Fruit fly (Drosophila melanogaster): Measurements from ENCODE around the gene CG12684.

The CG12684 gene

DNA sequence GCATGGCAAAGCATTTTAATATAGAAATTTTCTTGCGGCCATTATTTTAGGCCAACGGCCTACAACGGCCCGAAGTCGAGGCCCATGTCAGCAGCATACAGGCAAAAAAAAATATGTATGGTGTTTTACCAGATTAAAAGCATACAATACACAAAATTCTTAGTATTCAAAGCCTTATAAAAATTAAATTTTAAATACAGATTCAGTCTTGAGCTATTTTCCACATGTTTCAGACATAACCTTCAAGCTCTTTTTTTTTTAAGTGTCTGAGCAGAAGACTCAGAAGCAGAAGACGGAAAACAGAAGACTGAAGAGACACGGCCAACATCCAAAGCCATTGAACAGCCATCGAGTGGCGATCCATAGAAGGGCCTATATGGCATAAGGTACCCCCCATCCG is 10.0 kb upstream of the CG12684 start (continued):
- TF ChIP-seq B-H2 (GFP tag; optimal IDR thresholded peaks at IDR 0.05), result no peak
- peak; percentile 43 for TF ChIP-seq CG9727 (GFP tag; optimal IDR thresholded peaks at IDR 0.05)
- TF ChIP-seq Nf-YB (GFP tag; optimal IDR thresholded peaks at IDR 0.05), result peak; percentile 52
- TF ChIP-seq CG4404 (GFP tag; IDR thresholded peaks at IDR 0.05), result no peak
- TF ChIP-seq gem (tag; optimal IDR thresholded peaks at IDR 0.05), result peak; percentile 70
- peak; percentile 58 for TF ChIP-seq fd96Cb (tag; optimal IDR thresholded peaks at IDR 0.05)
- TF ChIP-seq Mad (GFP tag; optimal IDR thresholded peaks at IDR 0.05), result peak; percentile 6
- no peak for TF ChIP-seq CG10321 (GFP tag; IDR thresholded peaks at IDR 0.05)
- TF ChIP-seq CG7745 (tag; optimal IDR thresholded peaks at IDR 0.05), result no peak
- TF ChIP-seq Sox100B (GFP tag; optimal IDR thresholded peaks at IDR 0.05), result peak; percentile 33
- peak; percentile 59 for TF ChIP-seq phol (tag; optimal IDR thresholded peaks at IDR 0.05)
- peak; percentile 22 for TF ChIP-seq grau (tag; optimal IDR thresholded peaks at IDR 0.05)
- TF ChIP-seq CG16863 (GFP tag; optimal IDR thresholded peaks at IDR 0.05), result peak; percentile 30
- peak; percentile 1 for TF ChIP-seq CG18619 (GFP tag; optimal IDR thresholded peaks at IDR 0.05)
- TF ChIP-seq dmrt99B (tag; optimal IDR thresholded peaks at IDR 0.05), result peak; percentile 45
- no peak for TF ChIP-seq Rx (GFP tag; IDR thresholded peaks at IDR 0.05)
- peak; percentile 64; the same call in 1 of the 3 replicates for TF ChIP-seq zfh1 (GFP tag; IDR thresholded peaks at IDR 0.05)
- peak; percentile 29 for TF ChIP-seq ATbp (GFP tag; optimal IDR thresholded peaks at IDR 0.05)
- TF ChIP-seq CG33557 (GFP tag; optimal IDR thresholded peaks at IDR 0.05), result peak; percentile 49
- peak; percentile 45 for TF ChIP-seq CG4820 (GFP tag; optimal IDR thresholded peaks at IDR 0.05)
- peak; percentile 49 for TF ChIP-seq CG6689 (GFP tag; IDR thresholded peaks at IDR 0.05)
- no peak for TF ChIP-seq CG18011 (GFP tag; optimal IDR thresholded peaks at IDR 0.05)
- no peak for TF ChIP-seq Vsx1 (GFP tag; optimal IDR thresholded peaks at IDR 0.05)
- peak; percentile 32 for TF ChIP-seq pum (GFP tag; optimal IDR thresholded peaks at IDR 0.05)
- TF ChIP-seq ken (GFP tag; IDR thresholded peaks at IDR 0.05), result 0 out of 3 replicates have a peak, but pooled peaks have one; percentile 11
- peak; percentile 11 for TF ChIP-seq CG10209 (GFP tag; optimal IDR thresholded peaks at IDR 0.05)
- peak; percentile 16 for TF ChIP-seq CG7786 (GFP tag; optimal IDR thresholded peaks at IDR 0.05)
- TF ChIP-seq CG15479 (GFP tag; optimal IDR thresholded peaks at IDR 0.05), result no peak
- TF ChIP-seq Ets97D (GFP tag; optimal IDR thresholded peaks at IDR 0.05), result no peak
- TF ChIP-seq CG15601 (tag; optimal IDR thresholded peaks at IDR 0.05), result peak; percentile 59
- TF ChIP-seq CG6254 (GFP tag; optimal IDR thresholded peaks at IDR 0.05), result peak; percentile 57
- no peak for TF ChIP-seq YL-1 (GFP tag; optimal IDR thresholded peaks at IDR 0.05)
- TF ChIP-seq CG11093 (GFP tag; IDR thresholded peaks at IDR 0.05), result peak; percentile 43; the same call in 1 of the 3 replicates
- TF ChIP-seq sisA (GFP tag; IDR thresholded peaks at IDR 0.05), result peak; percentile 28; the same call in 1 of the 2 replicates
- TF ChIP-seq CkIIα-i1 (GFP tag; IDR thresholded peaks at IDR 0.05), result no peak
- peak; percentile 6 for TF ChIP-seq Hsf (GFP tag; optimal IDR thresholded peaks at IDR 0.05)
- no peak for TF ChIP-seq CG10543 (GFP tag; optimal IDR thresholded peaks at IDR 0.05)
- peak; percentile 45 for TF ChIP-seq tin (GFP tag; optimal IDR thresholded peaks at IDR 0.05)
- peak; percentile 34; the same call in 1 of the 3 replicates for TF ChIP-seq croc (GFP tag; conservative IDR thresholded peaks at IDR 0.05)
- TF ChIP-seq D19A (tag; optimal IDR thresholded peaks at IDR 0.05), result peak; percentile 32
- TF ChIP-seq CG1832 (GFP tag; optimal IDR thresholded peaks at IDR 0.05), result no peak
- TF ChIP-seq Asciz (GFP tag; optimal IDR thresholded peaks at IDR 0.05), result no peak
- TF ChIP-seq CG1529 (GFP tag; optimal IDR thresholded peaks at IDR 0.05), result peak; percentile 36
- TF ChIP-seq CG14667 (GFP tag; IDR thresholded peaks at IDR 0.05), result 0 out of 2 replicates have a peak, but pooled peaks have one; percentile 27
- TF ChIP-seq CG14710 (tag; optimal IDR thresholded peaks at IDR 0.05), result peak; percentile 63
- TF ChIP-seq cad (GFP tag; optimal IDR thresholded peaks at IDR 0.05), result no peak
- TF ChIP-seq sim (GFP tag; IDR thresholded peaks at IDR 0.05), result 0 out of 2 replicates have a peak, but pooled peaks have one; percentile 17
- TF ChIP-seq Ets65A (GFP tag), result no peak
- peak; percentile 37; the same call in 1 of the 2 replicates for TF ChIP-seq HLH3B (GFP tag; IDR thresholded peaks at IDR 0.05)
- peak; percentile 9 for TF ChIP-seq Camta (GFP tag; optimal IDR thresholded peaks at IDR 0.05)

Measured in whole organism, embryonic.